Worm (Caenorhabditis elegans) whole organism, L1 larva: ENCODE data around the gene vkmt-1.

Experiments
- C16A3.4 ChIP-seq: fragments of 150-350 bp; optimal IDR thresholded peaks from 2 replicates; lab custom pipeline; 2014; ENCODE audit warnings: missing biosample characterization, missing genetic modification characterization
- ceh-8 ChIP-seq: fragments of 200-800 bp; sonication (Bioruptor generic); optimal IDR thresholded peaks from 2 replicates; lab custom pipeline; 2018; ENCODE audit warnings: mild to moderate bottlenecking, missing genetic modification characterization, moderate library complexity, missing compliant biosample characterization
- fos-1 ChIP-seq: fragments of 150-350 bp; optimal IDR thresholded peaks from 2 replicates; lab custom pipeline; 2014; ENCODE audit warnings: missing biosample characterization, missing genetic modification characterization
- jun-1 ChIP-seq: fragments of 150-350 bp; optimal IDR thresholded peaks from 2 replicates; lab custom pipeline; 2014; ENCODE audit warnings: missing biosample characterization, missing genetic modification reagents, missing genetic modification characterization
- nhr-237 ChIP-seq: fragments of 150-350 bp; optimal IDR thresholded peaks from 2 replicates; lab custom pipeline; 2014; ENCODE audit warnings: missing biosample characterization, missing genetic modification characterization
- nhr-76 ChIP-seq: sonication (generic microtip); optimal IDR thresholded peaks from 2 replicates; lab custom pipeline; 2017; ENCODE audit warnings: missing biosample characterization, missing genetic modification characterization
- swsn-7 ChIP-seq: sonication (generic microtip); optimal IDR thresholded peaks from 2 replicates; lab custom pipeline; 2016; ENCODE audit warnings: missing genetic modification characterization, missing compliant biosample characterization
- unc-62 ChIP-seq: fragments of 150-350 bp; optimal IDR thresholded peaks from 2 replicates; lab custom pipeline; 2014; ENCODE audit warnings: missing biosample characterization, missing genetic modification reagents, missing genetic modification characterization

- TF ChIP-seq swsn-7 (tag; lab: Kevin White, UChicago), result no peak
- TF ChIP-seq nhr-76 (tag; lab: Kevin White, UChicago), result no peak
- TF ChIP-seq jun-1 (tag; lab: Kevin White, UChicago), result no peak
- no peak for TF ChIP-seq nhr-237
- TF ChIP-seq C16A3.4 (tag; lab: Kevin White, UChicago), result no peak
- TF ChIP-seq fos-1 (tag; lab: Kevin White, UChicago), result no peak
- TF ChIP-seq ceh-8 (GFP tag; lab: Kevin White, UChicago), result no peak
- TF ChIP-seq unc-62 (GFP tag; lab: Kevin White, UChicago), result no peak
Measured at ce11 chrIV:12265877-12266276, 12.6 kb upstream of the vkmt-1 start.
